Worm (Caenorhabditis elegans) whole organism, L4 larva: ENCODE data around the gene srt-53.

Source experiments
- F26F4.8 ChIP-seq: fragments of 200-800 bp; sonication (Bioruptor generic); conservative IDR thresholded peaks from 2 replicates; pipeline ENCODE4 v1.3.6; 2022; ENCODE audit warnings: missing genetic modification characterization, missing compliant biosample characterization
- F37D6.2 ChIP-seq: sonication (generic microtip); optimal IDR thresholded peaks from 2 replicates; lab custom pipeline; 2016; ENCODE audit warnings: mild to moderate bottlenecking, missing genetic modification characterization, missing compliant biosample characterization
- T20F7.1 ChIP-seq: fragments of 200-800 bp; sonication (Bioruptor generic); optimal IDR thresholded peaks from 2 replicates; lab custom pipeline; 2018; ENCODE audit warnings: mild to moderate bottlenecking, missing genetic modification characterization, missing compliant biosample characterization
- T26A8.4 ChIP-seq: fragments of 200-800 bp; sonication (Bioruptor generic); IDR thresholded peaks from 2 replicates; pipeline ENCODE4 v1.3.6; 2022; ENCODE audit warnings: missing genetic modification characterization, missing compliant biosample characterization
- Y5F2A.4 ChIP-seq: fragments of 200-800 bp; sonication (Bioruptor generic); optimal IDR thresholded peaks from 2 replicates; lab custom pipeline; 2018; ENCODE audit warnings: mild to moderate bottlenecking, missing genetic modification characterization, missing compliant biosample characterization
- Y75B8A.6 ChIP-seq: fragments of 200-800 bp; sonication (Bioruptor generic); IDR thresholded peaks from 2 replicates; pipeline ENCODE4 v1.3.6; 2022; ENCODE audit warnings: missing genetic modification reagents, missing genetic modification characterization, missing compliant biosample characterization
- ZK546.5 ChIP-seq, 2 experiments: sonication (generic microtip); optimal IDR thresholded peaks; 2 replicates each; lab custom pipeline; 2017; ENCODE audit warnings: missing biosample characterization in 2 of 2, missing genetic modification characterization in 2 of 2
- ama-1 ChIP-seq: fragments of 150-350 bp; optimal IDR thresholded peaks from 2 replicates; lab custom pipeline; 2014; ENCODE audit warnings: inconsistent platforms, mixed read lengths
- arid-1 ChIP-seq: fragments of 200-800 bp; sonication (Bioruptor generic); conservative IDR thresholded peaks from 2 replicates; pipeline ENCODE4 v1.3.6; 2022; ENCODE audit warnings: missing genetic modification reagents, missing genetic modification characterization, missing compliant biosample characterization
- attf-4 ChIP-seq: sonication (generic microtip); optimal IDR thresholded peaks from 3 replicates; lab custom pipeline; 2017; ENCODE audit warnings: missing biosample characterization, missing genetic modification characterization
- ceh-20 ChIP-seq: fragments of 200-800 bp; sonication (Bioruptor generic); IDR thresholded peaks from 2 replicates; pipeline ENCODE4 v1.3.6; 2022; ENCODE audit warnings: missing genetic modification reagents, missing genetic modification characterization, missing compliant biosample characterization
- ceh-44 ChIP-seq: fragments of 200-800 bp; sonication (Bioruptor generic); IDR thresholded peaks from 2 replicates; pipeline ENCODE4 v1.3.6; 2022; ENCODE audit warnings: missing genetic modification reagents, missing genetic modification characterization, missing compliant biosample characterization
- ceh-62 ChIP-seq: sonication (generic microtip); optimal IDR thresholded peaks from 2 replicates; lab custom pipeline; 2017; ENCODE audit warnings: missing biosample characterization, missing genetic modification characterization
- ceh-82 ChIP-seq: sonication (generic microtip); optimal IDR thresholded peaks from 2 replicates; lab custom pipeline; 2017; ENCODE audit warnings: missing biosample characterization, missing genetic modification characterization
- daf-19 ChIP-seq: fragments of 200-800 bp; sonication (Bioruptor generic); conservative IDR thresholded peaks from 2 replicates; pipeline ENCODE4 v1.3.6; 2022; ENCODE audit warnings: missing genetic modification characterization, missing compliant biosample characterization
- fkh-10 ChIP-seq: fragments of 150-350 bp; optimal IDR thresholded peaks from 2 replicates; lab custom pipeline; 2014; ENCODE audit warnings: missing biosample characterization, missing genetic modification reagents, missing genetic modification characterization
- hlh-30 ChIP-seq: sonication (generic microtip); optimal IDR thresholded peaks from 2 replicates; lab custom pipeline; 2017; ENCODE audit warnings: antibody characterized with exemption, mild to moderate bottlenecking, missing genetic modification characterization, missing compliant biosample characterization; ENCODE audit not compliant: insufficient read depth
- hmg-1.1 ChIP-seq: fragments of 200-800 bp; sonication (Bioruptor generic); IDR thresholded peaks from 2 replicates; pipeline ENCODE4 v1.3.6; 2022; ENCODE audit warnings: missing genetic modification reagents, missing genetic modification characterization, missing compliant biosample characterization
- lin-1 ChIP-seq: fragments of 200-800 bp; sonication (Bioruptor generic); IDR thresholded peaks from 2 replicates; pipeline ENCODE4 v1.3.6; 2022; ENCODE audit warnings: missing genetic modification reagents, missing genetic modification characterization, missing compliant biosample characterization
- lin-13 ChIP-seq: fragments of 150-350 bp; optimal IDR thresholded peaks from 2 replicates; lab custom pipeline; 2014; ENCODE audit warnings: missing biosample characterization, missing genetic modification reagents, missing genetic modification characterization
- lin-15B ChIP-seq: fragments of 150-350 bp; sonication (generic microtip); optimal IDR thresholded peaks from 3 replicates; lab custom pipeline; 2014; ENCODE audit warnings: missing biosample characterization, missing genetic modification characterization
- lin-39 ChIP-seq: fragments of 150-350 bp; optimal IDR thresholded peaks from 2 replicates; lab custom pipeline; 2014; ENCODE audit warnings: missing biosample characterization, missing genetic modification reagents, missing genetic modification characterization
- lir-3 ChIP-seq: sonication (generic microtip); optimal IDR thresholded peaks from 2 replicates; lab custom pipeline; 2016; ENCODE audit warnings: mild to moderate bottlenecking, missing genetic modification characterization, missing compliant biosample characterization
- lsy-2 ChIP-seq, 2 experiments: fragments of 150-350 bp in 1 of 2; sonication (generic microtip) in 1 of 2; optimal IDR thresholded peaks; 2 replicates each; lab custom pipeline; 2014 to 2017; ENCODE audit warnings: missing biosample characterization in 2 of 2, missing genetic modification characterization in 2 of 2
- madf-5 ChIP-seq, 2 experiments: fragments of 200-800 bp; sonication (Bioruptor generic); IDR thresholded peaks; 2 replicates each; pipeline ENCODE4 v1.3.6; 2022; ENCODE audit warnings: missing compliant biosample characterization in 2 of 2, missing genetic modification characterization in 2 of 2
- mdl-1 ChIP-seq, 2 experiments: fragments of 150-350 bp in 1 of 2; sonication (generic microtip) in 1 of 2; optimal IDR thresholded peaks; 2 replicates each; lab custom pipeline; 2014 to 2017; ENCODE audit warnings: missing biosample characterization in 2 of 2, missing genetic modification characterization in 2 of 2
- mdt-29 ChIP-seq: fragments of 200-800 bp; sonication (Bioruptor generic); IDR thresholded peaks from 2 replicates; pipeline ENCODE4 v1.3.6; 2022; ENCODE audit warnings: missing genetic modification reagents, missing genetic modification characterization, missing compliant biosample characterization
- mep-1 ChIP-seq: fragments of 150-350 bp; sonication (generic microtip); optimal IDR thresholded peaks from 3 replicates; lab custom pipeline; 2014; ENCODE audit warnings: missing biosample characterization, missing genetic modification characterization
- mxl-2 ChIP-seq: fragments of 200-800 bp; sonication (Bioruptor generic); conservative IDR thresholded peaks from 2 replicates; pipeline ENCODE4 v1.3.6; 2022; ENCODE audit warnings: missing genetic modification reagents, missing genetic modification characterization, missing compliant biosample characterization
- mxl-3 ChIP-seq: fragments of 200-800 bp; sonication (Bioruptor generic); optimal IDR thresholded peaks from 2 replicates; lab custom pipeline; 2018; ENCODE audit warnings: mild to moderate bottlenecking, missing genetic modification characterization, missing compliant biosample characterization
- nhr-10 ChIP-seq: fragments of 150-350 bp; optimal IDR thresholded peaks from 2 replicates; lab custom pipeline; 2014; ENCODE audit warnings: missing biosample characterization, missing genetic modification characterization
- nhr-102 ChIP-seq: sonication (generic microtip); optimal IDR thresholded peaks from 2 replicates; lab custom pipeline; 2016; ENCODE audit warnings: mild to moderate bottlenecking, missing genetic modification characterization, moderate library complexity, missing compliant biosample characterization
- nhr-11 ChIP-seq: fragments of 150-350 bp; optimal IDR thresholded peaks from 2 replicates; lab custom pipeline; 2014; ENCODE audit warnings: missing biosample characterization, missing genetic modification characterization
- nhr-28 ChIP-seq: fragments of 150-350 bp; optimal IDR thresholded peaks from 2 replicates; lab custom pipeline; 2014; ENCODE audit warnings: missing biosample characterization, missing genetic modification characterization
- nhr-41 ChIP-seq: fragments of 200-800 bp; sonication (Bioruptor generic); IDR thresholded peaks from 2 replicates; pipeline ENCODE4 v1.3.6; 2022; ENCODE audit warnings: missing genetic modification reagents, missing genetic modification characterization, missing compliant biosample characterization
- nhr-42 ChIP-seq: fragments of 200-800 bp; sonication (Bioruptor generic); IDR thresholded peaks from 2 replicates; pipeline ENCODE4 v1.3.6; 2022; ENCODE audit warnings: missing genetic modification characterization, missing compliant biosample characterization
- nhr-6 ChIP-seq: fragments of 150-350 bp; optimal IDR thresholded peaks from 2 replicates; lab custom pipeline; 2014; ENCODE audit warnings: missing biosample characterization, missing genetic modification characterization
- pha-4 ChIP-seq, 2 experiments: fragments of 150-350 bp in 1 of 2; fragments of 200-800 bp in 1 of 2; sonication (Bioruptor generic) in 1 of 2; IDR thresholded peaks in 1 of 2; optimal IDR thresholded peaks in 1 of 2; 2 replicates each; pipeline versions ENCODE4 v1.3.6 to Lab custom; 2014 to 2022; ENCODE audit warnings: missing genetic modification characterization in 2 of 2, missing genetic modification reagents in 2 of 2, missing biosample characterization in 1 of 2, missing compliant biosample characterization in 1 of 2
- pqm-1 ChIP-seq: sonication (generic microtip); optimal IDR thresholded peaks from 2 replicates; lab custom pipeline; 2017; ENCODE audit warnings: missing biosample characterization, missing genetic modification characterization
- rbr-2 ChIP-seq: sonication (generic microtip); optimal IDR thresholded peaks from 2 replicates; lab custom pipeline; 2016; ENCODE audit warnings: missing genotype, missing genetic modification characterization, missing compliant biosample characterization
- saeg-2 ChIP-seq: fragments of 200-800 bp; sonication (Bioruptor generic); IDR thresholded peaks from 2 replicates; pipeline ENCODE4 v1.3.6; 2022; ENCODE audit warnings: missing genetic modification reagents, missing genetic modification characterization, missing compliant biosample characterization
- sdz-12 ChIP-seq: fragments of 200-800 bp; sonication (Bioruptor generic); optimal IDR thresholded peaks from 2 replicates; lab custom pipeline; 2018; ENCODE audit warnings: mild to moderate bottlenecking, missing genetic modification characterization, missing compliant biosample characterization
- skn-1 ChIP-seq: fragments of 150-350 bp; optimal IDR thresholded peaks from 2 replicates; lab custom pipeline; 2014; ENCODE audit warnings: missing biosample characterization, missing genetic modification characterization
- snpc-1.2 ChIP-seq: fragments of 200-800 bp; sonication (Bioruptor generic); IDR thresholded peaks from 2 replicates; pipeline ENCODE4 v1.3.6; 2022; ENCODE audit warnings: missing genetic modification reagents, missing genetic modification characterization, missing compliant biosample characterization
- spr-1 ChIP-seq: sonication (generic microtip); optimal IDR thresholded peaks from 2 replicates; lab custom pipeline; 2016; ENCODE audit warnings: mild to moderate bottlenecking, missing genetic modification characterization, missing compliant biosample characterization
- unc-130 ChIP-seq: sonication (generic microtip); optimal IDR thresholded peaks from 2 replicates; lab custom pipeline; 2016; ENCODE audit warnings: missing genetic modification reagents, missing genetic modification characterization, missing compliant biosample characterization
- vab-7 ChIP-seq: fragments of 200-800 bp; sonication (Bioruptor generic); IDR thresholded peaks from 2 replicates; pipeline ENCODE4 v1.3.6; 2022; ENCODE audit warnings: missing genetic modification reagents, missing genetic modification characterization, missing compliant biosample characterization
- zag-1 ChIP-seq: fragments of 150-350 bp; optimal IDR thresholded peaks from 2 replicates; lab custom pipeline; 2014; ENCODE audit warnings: missing biosample characterization, missing genetic modification characterization
- zfp-2 ChIP-seq: sonication (generic microtip); optimal IDR thresholded peaks from 2 replicates; lab custom pipeline; 2016; ENCODE audit warnings: mild to moderate bottlenecking, missing genetic modification characterization, missing compliant biosample characterization
- zfp-3 ChIP-seq: fragments of 200-800 bp; sonication (Bioruptor generic); conservative IDR thresholded peaks from 2 replicates; pipeline ENCODE4 v1.3.6; 2022; ENCODE audit warnings: missing genetic modification reagents, missing genetic modification characterization, missing compliant biosample characterization
- ztf-7 ChIP-seq: fragments of 150-350 bp; optimal IDR thresholded peaks from 2 replicates; lab custom pipeline; 2014; ENCODE audit warnings: missing biosample characterization, missing genetic modification characterization

Gene srt-53

DNA sequence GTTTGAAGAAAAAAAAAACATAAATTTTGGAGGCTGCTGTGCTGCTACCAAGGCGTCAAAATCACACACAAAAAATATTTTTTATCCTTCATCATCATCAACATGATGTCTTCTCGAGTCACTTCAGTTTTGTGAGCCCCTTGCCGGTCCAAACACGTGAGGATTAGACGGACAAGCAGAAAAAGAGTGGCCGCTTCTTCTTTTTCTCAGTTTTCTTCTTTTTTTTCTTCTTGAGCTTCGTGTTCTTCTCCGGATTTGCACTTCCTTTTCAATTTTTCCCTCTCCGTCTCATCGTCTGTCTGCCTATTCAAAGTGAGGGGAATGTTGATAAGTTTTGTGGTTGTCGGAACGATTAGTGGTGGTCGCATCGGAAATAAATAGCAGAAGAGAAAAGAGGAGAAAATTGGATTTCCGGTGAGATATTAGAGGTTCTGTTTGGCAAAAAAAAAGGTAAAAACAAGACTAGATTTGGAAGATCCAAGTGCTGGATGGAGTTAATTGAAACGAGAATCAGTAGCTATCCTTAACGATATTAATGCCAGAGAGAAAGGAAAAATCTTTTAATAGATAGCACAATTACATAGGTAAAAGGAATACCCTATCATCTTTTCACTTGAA lies 40.3 kb upstream of the srt-53 start:
- no peak for TF ChIP-seq pha-4 (GFP tag; IDR thresholded peaks at IDR 0.05; lab: Robert Waterston, UW)
- no peak for TF ChIP-seq pha-4 (tag; optimal IDR thresholded peaks at IDR 0.05; lab: Kevin White, UChicago)
- TF ChIP-seq lir-3 (tag; lab: Kevin White, UChicago) = no peak
- no peak for TF ChIP-seq mxl-2 (GFP tag; lab: Robert Waterston, UW)
- no peak for TF ChIP-seq snpc-1.2
- TF ChIP-seq ceh-20 (GFP tag; lab: Robert Waterston, UW) = 0 out of 2 replicates have a peak, but pooled peaks have one; percentile 50
- TF ChIP-seq attf-4 (tag; lab: Kevin White, UChicago) = no peak
- no peak for TF ChIP-seq saeg-2
- no peak for TF ChIP-seq ceh-44 (GFP tag; lab: Robert Waterston, UW)
- TF ChIP-seq ztf-7 (tag; lab: Kevin White, UChicago) = no peak
- no peak for TF ChIP-seq nhr-28 (tag; lab: Kevin White, UChicago)
- no peak for TF ChIP-seq skn-1
- no peak for TF ChIP-seq F26F4.8 (GFP tag; lab: Robert Waterston, UW)
- no peak for TF ChIP-seq spr-1 (tag; lab: Kevin White, UChicago)
- no peak for TF ChIP-seq lin-39 (tag; lab: Kevin White, UChicago)
- no peak for TF ChIP-seq nhr-6 (tag; lab: Kevin White, UChicago)
- TF ChIP-seq lin-13 (GFP tag; lab: Kevin White, UChicago) = no peak
- TF ChIP-seq ZK546.5 (tag; optimal IDR thresholded peaks at IDR 0.05; lab: Kevin White, UChicago) = no peak
- TF ChIP-seq fkh-10 (GFP tag; lab: Kevin White, UChicago) = peak; percentile 26
- TF ChIP-seq sdz-12 (GFP tag; lab: Kevin White, UChicago) = no peak
- no peak for TF ChIP-seq zfp-3 (GFP tag; lab: Robert Waterston, UW)
- TF ChIP-seq ceh-82 (tag; lab: Kevin White, UChicago) = no peak
- TF ChIP-seq lin-15B (tag; lab: Kevin White, UChicago) = no peak
- peak; percentile 60 for TF ChIP-seq rbr-2 (tag; lab: Kevin White, UChicago)
- no peak for TF ChIP-seq madf-5 (GFP tag; IDR thresholded peaks at IDR 0.05; lab: Robert Waterston, UW)
- TF ChIP-seq nhr-42 (GFP tag; lab: Robert Waterston, UW) = no peak
- no peak for TF ChIP-seq lin-1 (GFP tag; lab: Robert Waterston, UW)
- TF ChIP-seq Y5F2A.4 = no peak
- no peak for TF ChIP-seq nhr-102 (tag; lab: Kevin White, UChicago)
- TF ChIP-seq ama-1 (lab: Kevin White, UChicago) = no peak
- TF ChIP-seq T26A8.4 (GFP tag; lab: Robert Waterston, UW) = no peak
- no peak for TF ChIP-seq pqm-1 (tag; lab: Kevin White, UChicago)
- TF ChIP-seq mdl-1 (tag; optimal IDR thresholded peaks at IDR 0.05; lab: Kevin White, UChicago) = peak in 1 of 2 experiments; percentile 65
- TF ChIP-seq Y75B8A.6 (GFP tag; lab: Robert Waterston, UW) = no peak
- peak; percentile 6 for TF ChIP-seq F37D6.2 (tag; lab: Kevin White, UChicago)
- TF ChIP-seq zag-1 (tag; lab: Kevin White, UChicago) = no peak
- TF ChIP-seq mdt-29 (GFP tag; lab: Robert Waterston, UW) = no peak
- peak; percentile 59 for TF ChIP-seq mep-1 (tag; lab: Kevin White, UChicago)
- peak in 1 of 2 experiments; percentile 63 for TF ChIP-seq lsy-2 (tag; optimal IDR thresholded peaks at IDR 0.05; lab: Kevin White, UChicago)
- TF ChIP-seq ceh-62 (tag; lab: Kevin White, UChicago) = no peak
- TF ChIP-seq nhr-41 (GFP tag; lab: Robert Waterston, UW) = no peak
- TF ChIP-seq vab-7 = no peak
- no peak for TF ChIP-seq zfp-2 (tag; lab: Kevin White, UChicago)
- TF ChIP-seq mxl-3 (GFP tag; lab: Kevin White, UChicago) = no peak
- TF ChIP-seq T20F7.1 (GFP tag; lab: Kevin White, UChicago) = no peak
- no peak for TF ChIP-seq unc-130 (GFP tag; lab: Kevin White, UChicago)
- 0 out of 2 replicates have a peak, but pooled peaks have one; percentile 58 for TF ChIP-seq hmg-1.1 (GFP tag; lab: Robert Waterston, UW)
- peak; percentile 69 for TF ChIP-seq hlh-30 (tag; lab: Kevin White, UChicago)
- no peak for TF ChIP-seq arid-1 (GFP tag; lab: Robert Waterston, UW)
- no peak for TF ChIP-seq daf-19
- no peak for TF ChIP-seq nhr-10 (tag; lab: Kevin White, UChicago)
- TF ChIP-seq nhr-11 = peak; percentile 29
